Fruit fly (Drosophila melanogaster) whole organism, embryonic: Measurements from ENCODE around the gene Lsp2.

ENCODE experiments used
- Atf6 ChIP-seq: fragments of 200-800 bp; sonication (Bioruptor generic); IDR thresholded peaks from 2 replicates; pipeline ENCODE4 v1.3.6; 2022; ENCODE audit warnings: missing biosample characterization, missing genetic modification characterization
- Blimp-1 ChIP-seq: fragments of 200-800 bp; sonication (Bioruptor generic); optimal IDR thresholded peaks from 3 replicates; lab custom pipeline; 2018; ENCODE audit warnings: missing biosample characterization, missing genetic modification characterization, mild to moderate bottlenecking, moderate library complexity, missing genetic modification reagents
- CG11504 ChIP-seq: fragments of 200-800 bp; sonication (Bioruptor generic); optimal IDR thresholded peaks from 3 replicates; lab custom pipeline; 2019; ENCODE audit warnings: missing biosample characterization, mild to moderate bottlenecking, missing genetic modification characterization, moderate library complexity
- CG12155 ChIP-seq: fragments of 200-800 bp; sonication (Bioruptor generic); optimal IDR thresholded peaks from 3 replicates; lab custom pipeline; 2016; ENCODE audit warnings: missing biosample characterization, missing genetic modification characterization
- CG12219 ChIP-seq: fragments of 200-800 bp; sonication (Bioruptor generic); optimal IDR thresholded peaks from 3 replicates; lab custom pipeline; 2018; ENCODE audit warnings: missing biosample characterization, mild to moderate bottlenecking, missing genetic modification characterization
- CG13775 ChIP-seq: fragments of 200-800 bp; sonication (Bioruptor generic); optimal IDR thresholded peaks from 3 replicates; lab custom pipeline; 2017; ENCODE audit warnings: missing biosample characterization, mild to moderate bottlenecking, missing genetic modification characterization
- CG14710 ChIP-seq: fragments of 200-800 bp; sonication (Bioruptor generic); optimal IDR thresholded peaks from 3 replicates; lab custom pipeline; 2019; ENCODE audit warnings: missing biosample characterization, mild to moderate bottlenecking, missing genetic modification characterization, moderate library complexity
- CG1529 ChIP-seq: fragments of 200-800 bp; sonication (Bioruptor generic); optimal IDR thresholded peaks from 3 replicates; lab custom pipeline; 2018; ENCODE audit warnings: missing biosample characterization, missing genetic modification characterization
- CG1647 ChIP-seq: fragments of 200-800 bp; sonication (Bioruptor generic); optimal IDR thresholded peaks from 3 replicates; lab custom pipeline; 2016; ENCODE audit warnings: missing biosample characterization, missing genetic modification characterization
- CG17361 ChIP-seq: fragments of 200-800 bp; sonication (Bioruptor generic); IDR thresholded peaks from 3 replicates; pipeline ENCODE4 v1.3.6; 2022; ENCODE audit warnings: missing biosample characterization, missing genetic modification characterization
- CG1792 ChIP-seq: fragments of 200-800 bp; sonication (Bioruptor generic); optimal IDR thresholded peaks from 2 replicates; lab custom pipeline; 2016; ENCODE audit warnings: missing biosample characterization, missing genetic modification characterization
- CG18262 ChIP-seq: fragments of 200-800 bp; optimal IDR thresholded peaks from 3 replicates; lab custom pipeline; 2019; ENCODE audit warnings: missing biosample characterization, mild to moderate bottlenecking, missing genetic modification characterization, moderate library complexity
- CG2712 ChIP-seq: fragments of 200-800 bp; optimal IDR thresholded peaks from 3 replicates; lab custom pipeline; 2019; ENCODE audit warnings: missing biosample characterization, mild to moderate bottlenecking, missing genetic modification characterization, moderate library complexity
- CG30403 ChIP-seq: fragments of 200-800 bp; sonication (Bioruptor generic); optimal IDR thresholded peaks from 3 replicates; lab custom pipeline; 2016; ENCODE audit warnings: missing biosample characterization, missing genetic modification characterization
- CG30431 ChIP-seq: fragments of 200-800 bp; sonication (Bioruptor generic); optimal IDR thresholded peaks from 2 replicates; lab custom pipeline; 2017; ENCODE audit warnings: missing biosample characterization, missing genetic modification characterization
- CG31441 ChIP-seq: fragments of 200-800 bp; sonication (Bioruptor generic); IDR thresholded peaks from 2 replicates; pipeline ENCODE4 v1.3.6; 2022; ENCODE audit warnings: missing biosample characterization, missing genetic modification characterization
- CG3726 ChIP-seq: fragments of 200-800 bp; sonication (Bioruptor generic); IDR thresholded peaks from 3 replicates; pipeline ENCODE4, ENCODE4 v1.3.6; 2022; ENCODE audit warnings: missing biosample characterization, missing genetic modification characterization
- CG8924 ChIP-seq: fragments of 200-800 bp; optimal IDR thresholded peaks from 3 replicates; lab custom pipeline; 2019; ENCODE audit warnings: missing biosample characterization, mild to moderate bottlenecking, missing genetic modification characterization, moderate library complexity
- CG9727 ChIP-seq: fragments of 200-800 bp; sonication (Bioruptor generic); optimal IDR thresholded peaks from 3 replicates; lab custom pipeline; 2017; ENCODE audit warnings: missing biosample characterization, mild to moderate bottlenecking, missing genetic modification characterization
- Dek ChIP-seq: fragments of 200-800 bp; sonication (Bioruptor generic); optimal IDR thresholded peaks from 3 replicates; lab custom pipeline; 2019; ENCODE audit warnings: missing biosample characterization, mild to moderate bottlenecking, missing genetic modification characterization, moderate library complexity
- HLHmδ ChIP-seq: fragments of 200-800 bp; sonication (Bioruptor generic); optimal IDR thresholded peaks from 2 replicates; lab custom pipeline; 2018; ENCODE audit warnings: missing biosample characterization, mild to moderate bottlenecking, missing genetic modification characterization, moderate library complexity
- Hey ChIP-seq: fragments of 200-800 bp; sonication (Bioruptor generic); optimal IDR thresholded peaks from 3 replicates; lab custom pipeline; 2018; ENCODE audit warnings: missing biosample characterization, mild to moderate bottlenecking, missing genetic modification characterization
- Hr3 ChIP-seq: fragments of 200-800 bp; sonication (Bioruptor generic); optimal IDR thresholded peaks from 3 replicates; lab custom pipeline; 2016; ENCODE audit warnings: missing biosample characterization, missing genetic modification characterization
- Hr51 ChIP-seq, 2 experiments: fragments of 200-800 bp; sonication (Bioruptor generic); optimal IDR thresholded peaks; 2 replicates in 1 of 2; 3 replicates in 1 of 2; lab custom pipeline; 2016 to 2018; ENCODE audit warnings: missing biosample characterization in 2 of 2, missing genetic modification characterization in 2 of 2, mild to moderate bottlenecking in 1 of 2, moderate library complexity in 1 of 2
- MESR4 ChIP-seq: fragments of 200-800 bp; sonication (Bioruptor generic); optimal IDR thresholded peaks from 2 replicates; lab custom pipeline; 2018; ENCODE audit warnings: missing biosample characterization, mild to moderate bottlenecking, missing genetic modification characterization, moderate library complexity
- Oli ChIP-seq: fragments of 200-800 bp; sonication (Bioruptor generic); optimal IDR thresholded peaks from 2 replicates; lab custom pipeline; 2018; ENCODE audit warnings: missing biosample characterization, mild to moderate bottlenecking, missing genetic modification characterization, moderate library complexity
- Opbp ChIP-seq: fragments of 200-800 bp; sonication (Bioruptor generic); IDR thresholded peaks from 3 replicates; pipeline ENCODE4 v1.3.6; 2022; ENCODE audit warnings: missing biosample characterization, missing genetic modification characterization; ENCODE audit not compliant: partially characterized antibody
- Rfx ChIP-seq: fragments of 200-800 bp; sonication (Bioruptor generic); IDR thresholded peaks from 2 replicates; pipeline ENCODE4 v1.3.6; 2022; ENCODE audit warnings: missing biosample characterization, missing genetic modification characterization
- ap ChIP-seq: fragments of 200-800 bp; sonication (Bioruptor generic); IDR thresholded peaks from 2 replicates; pipeline ENCODE4 v1.3.6; 2022; ENCODE audit warnings: missing biosample characterization, missing genetic modification characterization
- bbx ChIP-seq: fragments of 200-800 bp; sonication (Bioruptor generic); IDR thresholded peaks from 2 replicates; pipeline ENCODE4 v1.3.6; 2022; ENCODE audit warnings: missing biosample characterization, missing genetic modification characterization; ENCODE audit not compliant: partially characterized antibody
- bcd ChIP-seq: fragments of 200-800 bp; sonication (Bioruptor generic); optimal IDR thresholded peaks from 2 replicates; lab custom pipeline; 2017; ENCODE audit warnings: missing biosample characterization, mild to moderate bottlenecking, missing genetic modification characterization
- br ChIP-seq: fragments of >200 bp; optimal IDR thresholded peaks from 2 replicates; lab custom pipeline; 2017
- btn ChIP-seq: fragments of 200-800 bp; sonication (Bioruptor generic); optimal IDR thresholded peaks from 2 replicates; lab custom pipeline; 2016; ENCODE audit warnings: missing biosample characterization, missing genetic modification characterization
- chn ChIP-seq: fragments of 200-800 bp; sonication (Bioruptor generic); optimal IDR thresholded peaks from 2 replicates; lab custom pipeline; 2016; ENCODE audit warnings: missing biosample characterization, missing genetic modification characterization
- dysf ChIP-seq: fragments of 200-800 bp; sonication (Bioruptor generic); IDR thresholded peaks from 3 replicates; pipeline ENCODE4 v1.3.6; 2022; ENCODE audit warnings: missing biosample characterization, missing genetic modification characterization
- eyg ChIP-seq: fragments of 200-800 bp; sonication (Bioruptor generic); optimal IDR thresholded peaks from 3 replicates; lab custom pipeline; 2016; ENCODE audit warnings: missing biosample characterization, missing genetic modification characterization
- fd96Cb ChIP-seq: fragments of 200-800 bp; sonication (Bioruptor generic); optimal IDR thresholded peaks from 2 replicates; lab custom pipeline; 2018; ENCODE audit warnings: missing biosample characterization, mild to moderate bottlenecking, missing genetic modification characterization, moderate library complexity
- ind ChIP-seq: fragments of 200-800 bp; sonication (Bioruptor generic); optimal IDR thresholded peaks from 3 replicates; lab custom pipeline; 2016; ENCODE audit warnings: missing biosample characterization, missing genetic modification characterization
- peb ChIP-seq: fragments of 200-800 bp; sonication (Bioruptor generic); IDR thresholded peaks from 2 replicates; pipeline ENCODE4 v1.3.6; 2022; ENCODE audit warnings: missing biosample characterization, missing genetic modification characterization
- phol ChIP-seq: fragments of 200-800 bp; sonication (Bioruptor generic); optimal IDR thresholded peaks from 3 replicates; lab custom pipeline; 2018; ENCODE audit warnings: missing biosample characterization, mild to moderate bottlenecking, missing genetic modification characterization, moderate library complexity
- row ChIP-seq: fragments of 200-800 bp; sonication (Bioruptor generic); IDR thresholded peaks from 3 replicates; pipeline ENCODE4 v1.3.6; 2022; ENCODE audit warnings: missing biosample characterization, missing genetic modification characterization
- sens ChIP-seq: fragments of 200-800 bp; sonication (Bioruptor generic); peaks from one replicate; lab custom pipeline; 2016; ENCODE audit warnings: missing biosample characterization, missing genetic modification characterization
- sim ChIP-seq: fragments of 200-800 bp; sonication (Bioruptor generic); IDR thresholded peaks from 2 replicates; pipeline ENCODE4 v1.3.6; 2022; ENCODE audit warnings: missing biosample characterization, missing genetic modification characterization
- sob ChIP-seq: fragments of 200-800 bp; sonication (Bioruptor generic); IDR thresholded peaks from 2 replicates; pipeline ENCODE4 v1.3.6; 2022; ENCODE audit warnings: missing biosample characterization, missing genetic modification characterization
- tna ChIP-seq: fragments of 200-800 bp; sonication (Bioruptor generic); IDR thresholded peaks from 2 replicates; pipeline ENCODE4 v1.3.6; 2022; ENCODE audit warnings: missing biosample characterization, missing genetic modification characterization; ENCODE audit not compliant: partially characterized antibody
- trem ChIP-seq: fragments of 200-800 bp; optimal IDR thresholded peaks from 3 replicates; lab custom pipeline; 2019; ENCODE audit warnings: missing biosample characterization, mild to moderate bottlenecking, missing genetic modification characterization, moderate library complexity
- ttk ChIP-seq: fragments of 200-800 bp; sonication (Bioruptor generic); IDR thresholded peaks from 2 replicates; pipeline ENCODE4 v2.1.2; 2022; ENCODE audit warnings: missing biosample characterization, missing genetic modification characterization
- vvl ChIP-seq: fragments of 200-800 bp; sonication (Bioruptor generic); IDR thresholded peaks from 2 replicates; pipeline ENCODE4 v1.3.6; 2022; ENCODE audit warnings: missing biosample characterization, missing genetic modification characterization
- zen ChIP-seq: fragments of 200-800 bp; sonication (Bioruptor generic); optimal IDR thresholded peaks from 3 replicates; lab custom pipeline; 2018; ENCODE audit warnings: missing biosample characterization, mild to moderate bottlenecking, missing genetic modification characterization, moderate library complexity

Gene Lsp2

dm6 chr3L:12096799-12097662, 32.2 kb upstream of the Lsp2 start (continued):
- TF ChIP-seq CG12155 (GFP tag; lab: Kevin White, UChicago) (no peak), fd96Cb (tag; lab: Kevin White, UChicago) (peak; percentile 18), Blimp-1 (GFP tag; lab: Kevin White, UChicago) (peak; percentile 25), CG8924 (peak; percentile 6), peb (GFP tag; lab: Robert Waterston, UW) (no peak), ap (GFP tag; lab: Robert Waterston, UW) (no peak), CG30403 (GFP tag; lab: Kevin White, UChicago) (peak; percentile 24), Dek (tag; lab: Kevin White, UChicago) (no peak), CG2712 (tag; lab: Kevin White, UChicago) (peak; percentile 56), MESR4 (no peak), CG30431 (no peak), tna (GFP tag; lab: Robert Waterston, UW) (no peak), zen (peak; percentile 45), sens (GFP tag; lab: Kevin White, UChicago) (peak; percentile 74), Oli (peak; percentile 4), CG3726 (GFP tag; lab: Robert Waterston, UW) (no peak), phol (tag; lab: Kevin White, UChicago) (peak; percentile 54), Hr3 (GFP tag; lab: Kevin White, UChicago) (peak; percentile 15), trem (tag; lab: Kevin White, UChicago) (peak; percentile 24), eyg (GFP tag; lab: Kevin White, UChicago) (no peak), Hey (no peak), Rfx (GFP tag; lab: Robert Waterston, UW) (0 out of 2 replicates have a peak, but pooled peaks have one; percentile 13), CG31441 (GFP tag; lab: Robert Waterston, UW) (peak; percentile 47; the same call in 1 of the 2 replicates), CG1792 (GFP tag; lab: Kevin White, UChicago) (no peak), ttk (GFP tag; lab: Robert Waterston, UW) (0 out of 2 replicates have a peak, but pooled peaks have one; percentile 44), btn (GFP tag; lab: Kevin White, UChicago) (no peak), CG18262 (tag; lab: Kevin White, UChicago) (peak; percentile 43), br (no peak), CG14710 (tag; lab: Kevin White, UChicago) (peak; percentile 11), sob (GFP tag; lab: Robert Waterston, UW) (peak; percentile 49; the same call in 1 of the 2 replicates), CG9727 (GFP tag; lab: Kevin White, UChicago) (peak; percentile 58), CG13775 (GFP tag; lab: Kevin White, UChicago) (peak; percentile 11), CG1647 (GFP tag; lab: Kevin White, UChicago) (no peak), bcd (no peak), vvl (GFP tag; lab: Robert Waterston, UW) (peak; percentile 55; the same call in 1 of the 2 replicates), CG1529 (peak; percentile 9), ind (GFP tag; lab: Kevin White, UChicago) (no peak), dysf (GFP tag; lab: Robert Waterston, UW) (0 out of 3 replicates have a peak, but pooled peaks have one; percentile 44), CG17361 (GFP tag; lab: Robert Waterston, UW) (peak; percentile 68; the same call in 2 of the 3 replicates), Opbp (GFP tag; lab: Robert Waterston, UW) (no peak), CG12219 (GFP tag; lab: Kevin White, UChicago) (no peak), sim (GFP tag; lab: Robert Waterston, UW) (no peak), chn (GFP tag; lab: Kevin White, UChicago) (peak; percentile 31), bbx (GFP tag; lab: Robert Waterston, UW) (no peak), HLHmδ (GFP tag; lab: Kevin White, UChicago) (no peak), CG11504 (tag; lab: Kevin White, UChicago) (peak; percentile 62), Hr51 (GFP tag; optimal IDR thresholded peaks at IDR 0.05; lab: Kevin White, UChicago) (peak in 1 of 2 experiments; percentile 45), Atf6 (GFP tag; lab: Robert Waterston, UW) (peak; percentile 26; the same call in 1 of the 2 replicates), row (peak; percentile 50; the same call in 2 of the 3 replicates)
